Fruit fly (Drosophila melanogaster): Measurements from ENCODE around the gene CG12224.

- TF ChIP-seq Hnf4 (GFP tag; optimal IDR thresholded peaks at IDR 0.05): no peak
- no peak for TF ChIP-seq Myc (optimal IDR thresholded peaks at IDR 0.05)
- no peak for TF ChIP-seq psq (GFP tag; optimal IDR thresholded peaks at IDR 0.05)
- no peak for TF ChIP-seq tai (GFP tag; optimal IDR thresholded peaks at IDR 0.05)
- TF ChIP-seq OdsH (GFP tag; optimal IDR thresholded peaks at IDR 0.05): no peak
- no peak for TF ChIP-seq lola (GFP tag; optimal IDR thresholded peaks at IDR 0.05)
- peak; percentile 15 for TF ChIP-seq h (GFP tag; optimal IDR thresholded peaks at IDR 0.05)
- TF ChIP-seq Sp1 (GFP tag; optimal IDR thresholded peaks at IDR 0.05): peak; percentile 21
- no peak for TF ChIP-seq CG32264 (GFP tag; optimal IDR thresholded peaks at IDR 0.05)
- no peak for TF ChIP-seq CG9705 (GFP tag; optimal IDR thresholded peaks at IDR 0.05)
- TF ChIP-seq Jra (GFP tag; optimal IDR thresholded peaks at IDR 0.05): no peak
Measured at dm6 chr3R:11948903-11949358, 32.9 kb downstream of the CG12224 start, which contains the start of gene Cad87A.

Data from whole organism, wandering third instar larva.